Worm (Caenorhabditis elegans): ENCODE measurements around the gene F36H9.10.

Gene F36H9.10

ce11 chrV:1820749-1821148 lies 22.7 kb downstream of the F36H9.10 start:
- TF ChIP-seq alr-1 (tag; optimal IDR thresholded peaks at IDR 0.05; ENCODE audit: borderline replicate concordance) (no peak), dpl-1 (GFP tag; optimal IDR thresholded peaks at IDR 0.05) (peak in 1 of 3 experiments; percentile 2), fkh-10 (GFP tag; optimal IDR thresholded peaks at IDR 0.05) (no peak), efl-1 (optimal IDR thresholded peaks at IDR 0.05) (peak in 1 of 2 experiments; percentile 2), efl-1 (GFP tag; optimal IDR thresholded peaks at IDR 0.05 in 1 of 2) (peak; percentile 35 to 94), elt-2 (tag; optimal IDR thresholded peaks at IDR 0.05) (no peak), hlh-17 (GFP tag; optimal IDR thresholded peaks at IDR 0.05; ENCODE audit: borderline replicate concordance) (no peak), lin-35 (GFP tag; optimal IDR thresholded peaks at IDR 0.05) (peak in 1 of 2 experiments; percentile 1), dsc-1 (tag; optimal IDR thresholded peaks at IDR 0.05) (no peak), unc-130 (tag; optimal IDR thresholded peaks at IDR 0.05) (no peak)

DNA sequence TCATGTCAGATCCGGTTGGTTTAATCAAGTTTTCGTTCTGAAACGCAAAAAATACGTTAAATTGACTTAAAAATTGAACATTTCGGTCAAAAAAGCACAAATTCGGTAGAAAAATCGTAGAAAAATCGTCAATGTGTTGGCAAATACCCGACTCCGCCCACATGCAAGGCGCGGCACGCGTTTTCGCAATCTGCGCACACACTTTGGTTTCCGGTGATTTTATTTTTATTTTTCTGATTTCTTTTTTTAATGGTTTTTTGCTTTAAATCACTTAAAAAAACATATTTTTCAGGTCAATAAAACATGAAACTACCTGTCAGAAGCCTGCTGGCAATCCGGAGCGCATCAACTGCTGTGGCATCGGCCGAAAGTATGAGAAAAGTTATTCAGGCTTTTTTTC lies 23.3 kb downstream of the F36H9.10 start, which contains the start of the genes gly-7 and mrpl-39:
Gene gly-7 (minus strand): TSS at position 37 of the 400 bp plus-strand sequence.
Gene mrpl-39 (plus strand): TSS at position 293 of the 400 bp plus-strand sequence.
- peak; percentile 32 for TF ChIP-seq tbx-2 (tag; optimal IDR thresholded peaks at IDR 0.05)
- TF ChIP-seq ets-5 (GFP tag; IDR thresholded peaks at IDR 0.05) = no peak
- TF ChIP-seq dpl-1 (GFP tag; optimal IDR thresholded peaks at IDR 0.05) = peak in 2 of 3 experiments; percentile 34 to 48
- no peak for TF ChIP-seq ceh-8 (GFP tag; optimal IDR thresholded peaks at IDR 0.05)
- peak; percentile 48 for TF ChIP-seq snu-23 (GFP tag; optimal IDR thresholded peaks at IDR 0.05)
- TF ChIP-seq snpc-4 (tag; optimal IDR thresholded peaks at IDR 0.05) = no peak
- TF ChIP-seq nhr-11 (tag; optimal IDR thresholded peaks at IDR 0.05) = no peak
- TF ChIP-seq egl-27 (tag; optimal IDR thresholded peaks at IDR 0.05) = no peak
- no peak for TF ChIP-seq nhr-84 (tag; optimal IDR thresholded peaks at IDR 0.05)
- TF ChIP-seq lin-35 (GFP tag; optimal IDR thresholded peaks at IDR 0.05) = peak; percentile 15 to 52
- no peak for TF ChIP-seq egl-13 (tag; optimal IDR thresholded peaks at IDR 0.05)
- no peak for TF ChIP-seq lin-14 (GFP tag; optimal IDR thresholded peaks at IDR 0.05)
- peak; percentile 53 for TF ChIP-seq rnt-1 (tag; optimal IDR thresholded peaks at IDR 0.05)
- no peak for TF ChIP-seq lin-39 (tag; optimal IDR thresholded peaks at IDR 0.05)
- no peak for TF ChIP-seq hpl-2 (GFP tag; optimal IDR thresholded peaks at IDR 0.05)
- no peak for TF ChIP-seq fkh-4 (tag; optimal IDR thresholded peaks at IDR 0.05; ENCODE audit: borderline replicate concordance)
- no peak for TF ChIP-seq nhr-12 (tag; optimal IDR thresholded peaks at IDR 0.05)
- no peak for TF ChIP-seq hlh-17 (GFP tag; optimal IDR thresholded peaks at IDR 0.05; ENCODE audit: borderline replicate concordance)
- TF ChIP-seq lir-3 (tag; optimal IDR thresholded peaks at IDR 0.05; ENCODE audit: poor library complexity) = no peak
- TF ChIP-seq sox-4 (tag; optimal IDR thresholded peaks at IDR 0.05) = no peak
- no peak for TF ChIP-seq alr-1 (tag; optimal IDR thresholded peaks at IDR 0.05; ENCODE audit: borderline replicate concordance)
- TF ChIP-seq vab-15 (tag; optimal IDR thresholded peaks at IDR 0.05) = no peak
- TF ChIP-seq blmp-1 (tag; optimal IDR thresholded peaks at IDR 0.05) = no peak
- TF ChIP-seq lin-15B (tag; optimal IDR thresholded peaks at IDR 0.05) = no peak
- TF ChIP-seq F16B12.6 (tag; optimal IDR thresholded peaks at IDR 0.05) = no peak
- no peak for TF ChIP-seq unc-62 (GFP tag; optimal IDR thresholded peaks at IDR 0.05)
- TF ChIP-seq skn-1 (tag; optimal IDR thresholded peaks at IDR 0.05) = peak; percentile 34
- TF ChIP-seq ces-1 (GFP tag; optimal IDR thresholded peaks at IDR 0.05) = no peak
- TF ChIP-seq hlh-4 (tag; optimal IDR thresholded peaks at IDR 0.05) = no peak
- no peak for TF ChIP-seq unc-98 (GFP tag; IDR thresholded peaks at IDR 0.05)
- no peak for TF ChIP-seq ztf-11 (tag; optimal IDR thresholded peaks at IDR 0.05)
- TF ChIP-seq fos-1 (tag; optimal IDR thresholded peaks at IDR 0.05) = no peak
- no peak for TF ChIP-seq sup-37 (GFP tag; optimal IDR thresholded peaks at IDR 0.05)
- TF ChIP-seq unc-86 (tag; optimal IDR thresholded peaks at IDR 0.05) = no peak
- peak; percentile 28 for TF ChIP-seq xbp-1 (tag; optimal IDR thresholded peaks at IDR 0.05)
- no peak for TF ChIP-seq ztf-4 (tag; optimal IDR thresholded peaks at IDR 0.05)
- TF ChIP-seq zag-1 (tag; optimal IDR thresholded peaks at IDR 0.05) = no peak
- TF ChIP-seq isw-1 (GFP tag; IDR thresholded peaks at IDR 0.05) = no peak
- TF ChIP-seq ceh-90 (tag; optimal IDR thresholded peaks at IDR 0.05) = no peak
- TF ChIP-seq Y116A8C.19 (tag; optimal IDR thresholded peaks at IDR 0.05; ENCODE audit: borderline replicate concordance) = no peak
- TF ChIP-seq pax-3 (tag; optimal IDR thresholded peaks at IDR 0.05) = no peak
- TF ChIP-seq nhr-28 (tag; optimal IDR thresholded peaks at IDR 0.05) = no peak
- TF ChIP-seq nhr-20 (tag; optimal IDR thresholded peaks at IDR 0.05) = peak; percentile 30
- TF ChIP-seq efl-1 (optimal IDR thresholded peaks at IDR 0.05) = peak; percentile 21 to 52
- peak; percentile 45 to 93 for TF ChIP-seq efl-1 (GFP tag; optimal IDR thresholded peaks at IDR 0.05 in 1 of 2)
- TF ChIP-seq mdl-1 (tag; optimal IDR thresholded peaks at IDR 0.05) = no peak
